Fruit fly (Drosophila melanogaster) whole organism: ENCODE results near the gene CG9673.

Source experiments
- CG8478 ChIP-seq: fragments of >200 bp; optimal IDR thresholded peaks from 2 replicates; lab custom pipeline; 2018; ENCODE audit warnings: inconsistent platforms
- Dll ChIP-seq: fragments of >200 bp; optimal IDR thresholded peaks from 2 replicates; lab custom pipeline; 2017
- EcR ChIP-seq, 2 experiments: fragments of >200 bp; optimal IDR thresholded peaks; 2 replicates each; lab custom pipeline; 2017; ENCODE audit warnings: missing biosample characterization in 2 of 2, missing genetic modification characterization in 2 of 2, missing genetic modification reagents in 2 of 2
- pan ChIP-seq: fragments of >200 bp; optimal IDR thresholded peaks from 2 replicates; lab custom pipeline; 2017
- psq ChIP-seq: fragments of >200 bp; optimal IDR thresholded peaks from 2 replicates; lab custom pipeline; 2017
- usp ChIP-seq: fragments of >200 bp; optimal IDR thresholded peaks from 2 replicates; lab custom pipeline; 2017; ENCODE audit warnings: missing biosample characterization, missing genetic modification characterization, mixed read lengths

CG9673 gene

dm6 chrX:16664405-16665064 lies 39.1 kb downstream of the CG9673 start, which contains the start of gene CG15865:
Gene CG15865 (minus strand): TSS chrX:16664455.
- no peak for TF ChIP-seq EcR (GFP tag; optimal IDR thresholded peaks at IDR 0.05; lab: Kevin White, UChicago)
- TF ChIP-seq psq (lab: Kevin White, UChicago) = no peak
- no peak for TF ChIP-seq pan (lab: Kevin White, UChicago)
- TF ChIP-seq Dll (lab: Kevin White, UChicago) = no peak
- TF ChIP-seq CG8478 (lab: Kevin White, UChicago) = no peak
- TF ChIP-seq usp (GFP tag; lab: Kevin White, UChicago) = no peak

- TF ChIP-seq pan (lab: Kevin White, UChicago) = no peak
- no peak for TF ChIP-seq psq (lab: Kevin White, UChicago)
- TF ChIP-seq EcR (GFP tag; optimal IDR thresholded peaks at IDR 0.05; lab: Kevin White, UChicago) = no peak
- TF ChIP-seq Dll (lab: Kevin White, UChicago) = no peak
Observed at dm6 chrX:16660632-16661031, 43.1 kb downstream of the CG9673 start.

dm6 chrX:16655724-16656235 lies 47.9 kb downstream of the CG9673 start:
- TF ChIP-seq pan (lab: Kevin White, UChicago) (no peak), Dll (lab: Kevin White, UChicago) (no peak), usp (GFP tag; lab: Kevin White, UChicago) (no peak), EcR (GFP tag; optimal IDR thresholded peaks at IDR 0.05; lab: Kevin White, UChicago) (no peak), psq (lab: Kevin White, UChicago) (no peak), CG8478 (lab: Kevin White, UChicago) (no peak)

DNA sequence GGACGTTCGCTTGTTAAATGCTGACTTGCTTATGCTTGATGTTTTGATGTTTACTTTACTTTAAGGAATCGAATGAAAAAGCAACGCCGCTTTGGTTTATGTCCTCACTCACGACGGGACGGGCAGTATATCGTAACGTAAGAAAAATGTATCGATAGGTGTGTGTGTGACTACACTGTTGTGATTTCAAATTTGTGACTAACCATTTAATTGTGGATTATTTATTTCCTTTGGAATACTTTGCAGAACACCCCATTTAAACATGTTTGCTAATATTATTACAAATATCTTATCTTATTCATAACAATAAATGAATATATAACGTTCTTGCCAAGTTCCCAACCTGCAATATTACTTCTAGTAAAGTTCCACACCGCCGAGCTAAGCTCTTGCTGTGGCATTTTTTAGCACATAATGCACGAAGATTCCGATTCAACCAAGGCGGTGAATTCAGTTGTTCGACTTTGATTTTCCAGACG lies 48.7 kb downstream of the CG9673 start, which contains the start of the genes Nemp and r:
Nemp (minus strand) TSS at position 85 of the 479 bp plus-strand sequence.
r (plus strand) TSS at position 429 of the 479 bp plus-strand sequence.
- TF ChIP-seq EcR (GFP tag; optimal IDR thresholded peaks at IDR 0.05; lab: Kevin White, UChicago) (no peak), Dll (lab: Kevin White, UChicago) (no peak), psq (lab: Kevin White, UChicago) (no peak), usp (GFP tag; lab: Kevin White, UChicago) (no peak), pan (lab: Kevin White, UChicago) (no peak), CG8478 (lab: Kevin White, UChicago) (no peak)
